Fruit fly (Drosophila melanogaster): ENCODE results near the gene nuf.

nuf gene

dm6 chr3L:14145666-14146314 lies 44.9 kb upstream of the nuf start (continued):
- TF ChIP-seq CG3919 (GFP tag; optimal IDR thresholded peaks at IDR 0.05) (peak; percentile 54), Sox14 (GFP tag; optimal IDR thresholded peaks at IDR 0.05) (no peak)

DNA sequence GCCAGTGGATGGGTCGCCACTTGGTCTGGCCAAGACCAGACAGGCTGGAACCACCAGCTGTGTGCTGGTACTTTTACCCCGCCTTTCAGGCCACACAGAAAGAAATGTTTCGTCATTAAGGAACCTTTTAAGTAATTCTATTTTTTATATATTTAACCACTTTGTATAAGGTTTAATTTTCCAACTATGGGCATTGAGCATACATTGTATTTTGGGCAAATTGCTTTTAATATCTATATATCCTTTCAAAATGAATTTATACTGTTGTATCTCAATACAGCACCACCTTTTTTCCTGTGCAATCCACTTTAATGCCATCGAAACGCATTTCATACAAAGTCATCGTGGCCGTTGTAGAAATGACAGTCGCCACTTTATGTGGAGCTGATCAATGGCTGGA lies 44.3 kb upstream of the nuf start:
- TF ChIP-seq CG9139 (GFP tag; optimal IDR thresholded peaks at IDR 0.05) (no peak), Eip78C (GFP tag) (peak; percentile 77), CG8632 (GFP tag; optimal IDR thresholded peaks at IDR 0.05) (peak; percentile 26), Sox15 (GFP tag; optimal IDR thresholded peaks at IDR 0.05) (no peak), Hr39 (GFP tag; optimal IDR thresholded peaks at IDR 0.05) (peak; percentile 1), esn (GFP tag; optimal IDR thresholded peaks at IDR 0.05) (peak; percentile 22), Sox14 (GFP tag; optimal IDR thresholded peaks at IDR 0.05) (peak; percentile 48), CG31627 (GFP tag; optimal IDR thresholded peaks at IDR 0.05) (peak; percentile 14), dsx (GFP tag; optimal IDR thresholded peaks at IDR 0.05; ENCODE audit: poor library complexity, severe bottlenecking) (peak; percentile 84), topi (GFP tag; optimal IDR thresholded peaks at IDR 0.05) (peak; percentile 46), CG16779 (tag; optimal IDR thresholded peaks at IDR 0.05) (no peak), fd85E (GFP tag; optimal IDR thresholded peaks at IDR 0.05) (no peak), CG8319 (GFP tag; optimal IDR thresholded peaks at IDR 0.05) (no peak), OdsH (GFP tag; optimal IDR thresholded peaks at IDR 0.05) (peak; percentile 24), CG7368 (GFP tag; optimal IDR thresholded peaks at IDR 0.05) (no peak), CG11762 (GFP tag; optimal IDR thresholded peaks at IDR 0.05; ENCODE audit: insufficient read depth) (peak; percentile 37), CG34406 (GFP tag; optimal IDR thresholded peaks at IDR 0.05) (peak; percentile 8), eg (GFP tag; IDR thresholded peaks at IDR 0.05) (peak; percentile 44; the same call in 1 of the 3 replicates), lz (GFP tag; optimal IDR thresholded peaks at IDR 0.05) (peak; percentile 14), CG6808 (GFP tag; optimal IDR thresholded peaks at IDR 0.05) (peak; percentile 53), CG32006 (GFP tag; optimal IDR thresholded peaks at IDR 0.05) (peak; percentile 63), Ets96B (tag; optimal IDR thresholded peaks at IDR 0.05) (peak; percentile 50), cyc (GFP tag; optimal IDR thresholded peaks at IDR 0.05) (peak; percentile 18), dac (GFP tag; optimal IDR thresholded peaks at IDR 0.05) (no peak), Smox (GFP tag; optimal IDR thresholded peaks at IDR 0.05) (peak; percentile 20), CG4318 (GFP tag; optimal IDR thresholded peaks at IDR 0.05) (peak; percentile 4), fd59A (GFP tag; optimal IDR thresholded peaks at IDR 0.05) (peak; percentile 15), Sox102F (GFP tag; optimal IDR thresholded peaks at IDR 0.05) (no peak), Blimp-1 (GFP tag; optimal IDR thresholded peaks at IDR 0.05) (no peak), achi (GFP tag; optimal IDR thresholded peaks at IDR 0.05) (peak; percentile 53), CG6792 (GFP tag; optimal IDR thresholded peaks at IDR 0.05) (no peak), net (GFP tag; optimal IDR thresholded peaks at IDR 0.05) (peak; percentile 9), vri (GFP tag; optimal IDR thresholded peaks at IDR 0.05) (no peak), CG1621 (tag; optimal IDR thresholded peaks at IDR 0.05) (no peak), Hr38 (GFP tag; optimal IDR thresholded peaks at IDR 0.05) (no peak), Gug (GFP tag; IDR thresholded peaks at IDR 0.05) (no peak), svp (GFP tag) (peak; percentile 66), CG6276 (GFP tag; optimal IDR thresholded peaks at IDR 0.05) (no peak), spab (GFP tag; optimal IDR thresholded peaks at IDR 0.05) (peak; percentile 31), CG10631 (GFP tag; optimal IDR thresholded peaks at IDR 0.05) (peak; percentile 37), CG8119 (GFP tag; IDR thresholded peaks at IDR 0.05) (peak; percentile 51; the same call in 2 of the 3 replicates), CG6854 (GFP tag; optimal IDR thresholded peaks at IDR 0.05) (no peak), Hr4 (GFP tag; optimal IDR thresholded peaks at IDR 0.05) (peak; percentile 36), ss (GFP tag; optimal IDR thresholded peaks at IDR 0.05) (peak in 1 of 2 experiments; percentile 10), salr (GFP tag; optimal IDR thresholded peaks at IDR 0.05) (peak in 1 of 2 experiments; percentile 21), Ets21C (GFP tag; optimal IDR thresholded peaks at IDR 0.05) (no peak), CG3032 (tag; optimal IDR thresholded peaks at IDR 0.05) (peak; percentile 44), CG6163 (GFP tag; IDR thresholded peaks at IDR 0.05) (peak; percentile 60)

Measured in whole organism, prepupa.